Fruit fly (Drosophila melanogaster) whole organism, wandering third instar larva: ENCODE data around the gene CG32163.

ENCODE experiments used
- Abd-B ChIP-seq: fragments of >200 bp; optimal IDR thresholded peaks from 2 replicates; lab custom pipeline; 2017; ENCODE audit warnings: missing biosample characterization, missing genetic modification characterization
- CG32264 ChIP-seq: fragments of 200-800 bp; sonication (Bioruptor generic); optimal IDR thresholded peaks from 2 replicates; lab custom pipeline; 2016; ENCODE audit warnings: missing biosample characterization, missing genetic modification characterization
- CG9705 ChIP-seq: fragments of 200-800 bp; sonication (Bioruptor generic); optimal IDR thresholded peaks from 2 replicates; lab custom pipeline; 2018; ENCODE audit warnings: missing biosample characterization, mild to moderate bottlenecking, missing genetic modification characterization
- CrebA ChIP-seq: fragments of 200-800 bp; sonication (Bioruptor generic); optimal IDR thresholded peaks from 2 replicates; lab custom pipeline; 2016; ENCODE audit warnings: missing biosample characterization, mild to moderate bottlenecking, missing genetic modification characterization, borderline replicate concordance
- Dfd ChIP-seq: fragments of >200 bp; optimal IDR thresholded peaks from 2 replicates; lab custom pipeline; 2017; ENCODE audit warnings: missing biosample characterization, missing genetic modification characterization
- Dif ChIP-seq: fragments of 200-275, 200-300 bp; sonication (Bioruptor generic); optimal IDR thresholded peaks from 2 replicates; lab custom pipeline; 2018; ENCODE audit warnings: missing biosample characterization, missing genetic modification characterization; ENCODE audit not compliant: partially characterized antibody
- GATAd ChIP-seq: sonication (Bioruptor generic); optimal IDR thresholded peaks from 2 replicates; lab custom pipeline; 2016; ENCODE audit warnings: missing biosample characterization, missing genetic modification characterization
- HLH106 ChIP-seq: fragments of 200-800 bp; optimal IDR thresholded peaks from 3 replicates; lab custom pipeline; 2019; ENCODE audit warnings: missing biosample characterization, mild to moderate bottlenecking, missing genetic modification characterization, moderate library complexity
- Hnf4 ChIP-seq: fragments of 200-800 bp; sonication (Bioruptor generic); optimal IDR thresholded peaks from 2 replicates; lab custom pipeline; 2016; ENCODE audit warnings: missing biosample characterization, mild to moderate bottlenecking, missing genetic modification characterization
- Hr78 ChIP-seq: fragments of >200 bp; optimal IDR thresholded peaks from 2 replicates; lab custom pipeline; 2017; ENCODE audit warnings: missing biosample characterization, missing genetic modification characterization
- Hr83 ChIP-seq: fragments of 200-300 bp; sonication (Bioruptor generic); optimal IDR thresholded peaks from 2 replicates; lab custom pipeline; 2016; ENCODE audit warnings: missing biosample characterization, mild to moderate bottlenecking, missing genetic modification characterization, moderate library complexity; ENCODE audit not compliant: poor library complexity, severe bottlenecking
- Jra ChIP-seq: sonication (Bioruptor generic); optimal IDR thresholded peaks from 2 replicates; lab custom pipeline; 2016; ENCODE audit warnings: missing biosample characterization, missing genetic modification characterization
- Mio ChIP-seq: sonication (Bioruptor generic); optimal IDR thresholded peaks from 2 replicates; lab custom pipeline; 2016; ENCODE audit warnings: missing biosample characterization, missing genetic modification characterization
- Myc ChIP-seq: fragments of >200 bp; optimal IDR thresholded peaks from 2 replicates; lab custom pipeline; 2017
- N ChIP-seq: fragments of >200 bp; optimal IDR thresholded peaks from 2 replicates; lab custom pipeline; 2018; ENCODE audit warnings: missing biosample characterization, missing external identifiers, missing genetic modification characterization
- OdsH ChIP-seq: fragments of 200-800 bp; sonication (Bioruptor generic); optimal IDR thresholded peaks from 2 replicates; lab custom pipeline; 2016; ENCODE audit warnings: missing biosample characterization, mild to moderate bottlenecking, missing genetic modification characterization
- Rel ChIP-seq, 2 experiments: fragments of 200-800 bp; sonication (Bioruptor generic) in 1 of 2; optimal IDR thresholded peaks; 2 replicates in 1 of 2; 3 replicates in 1 of 2; lab custom pipeline; 2016 to 2019; ENCODE audit warnings: mild to moderate bottlenecking in 2 of 2, missing biosample characterization in 2 of 2, missing genetic modification characterization in 2 of 2, moderate library complexity in 1 of 2
- Sp1 ChIP-seq: fragments of 200-800 bp; sonication (Bioruptor generic); optimal IDR thresholded peaks from 3 replicates; lab custom pipeline; 2019; ENCODE audit warnings: missing biosample characterization, mild to moderate bottlenecking, missing genetic modification characterization, moderate library complexity
- Vsx2 ChIP-seq: fragments of 200-300, 225-300 bp; sonication (Bioruptor generic); optimal IDR thresholded peaks from 2 replicates; lab custom pipeline; 2018; ENCODE audit warnings: missing biosample characterization, missing genetic modification characterization; ENCODE audit not compliant: partially characterized antibody
- br ChIP-seq: fragments of 200-800 bp; sonication (Bioruptor generic); optimal IDR thresholded peaks from 2 replicates; lab custom pipeline; 2016; ENCODE audit warnings: missing biosample characterization, missing genetic modification characterization
- brk ChIP-seq: fragments of 200-800 bp; sonication (Bioruptor generic); optimal IDR thresholded peaks from 2 replicates; lab custom pipeline; 2016; ENCODE audit warnings: missing biosample characterization, mild to moderate bottlenecking, missing genetic modification characterization
- dl ChIP-seq, 2 experiments: fragments of 175-275, 200-275 bp in 1 of 2; fragments of 200-275 bp in 1 of 2; sonication (Bioruptor generic); optimal IDR thresholded peaks; lab custom pipeline; 2018; ENCODE audit warnings: mild to moderate bottlenecking in 2 of 2, missing biosample characterization in 2 of 2, missing genetic modification characterization in 2 of 2, moderate library complexity in 2 of 2; ENCODE audit not compliant: partially characterized antibody in 2 of 2, insufficient read depth in 1 of 2
- dmrt93B ChIP-seq: fragments of 200-800 bp; sonication (Bioruptor generic); optimal IDR thresholded peaks from 2 replicates; lab custom pipeline; 2018; ENCODE audit warnings: missing biosample characterization, mild to moderate bottlenecking, missing genetic modification characterization
- dsf ChIP-seq: sonication (Bioruptor generic); optimal IDR thresholded peaks from 2 replicates; lab custom pipeline; 2016; ENCODE audit warnings: missing biosample characterization, missing genetic modification characterization, borderline replicate concordance
- ey ChIP-seq: fragments of 200-800 bp; sonication (Bioruptor generic); optimal IDR thresholded peaks from 2 replicates; lab custom pipeline; 2016; ENCODE audit warnings: missing biosample characterization, missing genetic modification characterization
- foxo ChIP-seq, 2 experiments: fragments of 200-800 bp; sonication (Bioruptor generic); optimal IDR thresholded peaks; 2 replicates in 1 of 2; 3 replicates in 1 of 2; lab custom pipeline; 2016 to 2017; ENCODE audit warnings: missing biosample characterization in 2 of 2, missing genetic modification characterization in 2 of 2
- fru ChIP-seq: fragments of 200-800 bp; sonication (Bioruptor generic); optimal IDR thresholded peaks from 3 replicates; lab custom pipeline; 2016; ENCODE audit warnings: missing biosample characterization, mild to moderate bottlenecking, missing genetic modification characterization
- h ChIP-seq: fragments of 200-800 bp; sonication (Bioruptor generic); optimal IDR thresholded peaks from 3 replicates; lab custom pipeline; 2016; ENCODE audit warnings: missing biosample characterization, mild to moderate bottlenecking, missing genetic modification characterization
- jim ChIP-seq: fragments of 175-275, 200-325 bp; sonication (Bioruptor generic); optimal IDR thresholded peaks from 2 replicates; lab custom pipeline; 2016; ENCODE audit warnings: missing biosample characterization, mild to moderate bottlenecking, missing genetic modification characterization
- lola ChIP-seq: fragments of >200 bp; optimal IDR thresholded peaks from 2 replicates; lab custom pipeline; 2017; ENCODE audit warnings: missing biosample characterization, missing genetic modification characterization
- pan ChIP-seq: fragments of >200 bp; optimal IDR thresholded peaks from 2 replicates; lab custom pipeline; 2017
- psq ChIP-seq: fragments of 200-800 bp; sonication (Bioruptor generic); optimal IDR thresholded peaks from 3 replicates; lab custom pipeline; 2017; ENCODE audit warnings: missing biosample characterization, mild to moderate bottlenecking, missing genetic modification characterization, moderate library complexity
- rgr ChIP-seq: fragments of 200-800 bp; sonication (Bioruptor generic); optimal IDR thresholded peaks from 3 replicates; lab custom pipeline; 2016; ENCODE audit warnings: missing biosample characterization, mild to moderate bottlenecking, missing genetic modification characterization
- sv ChIP-seq: fragments of 200-800 bp; sonication (Bioruptor generic); optimal IDR thresholded peaks from 3 replicates; lab custom pipeline; 2016; ENCODE audit warnings: missing biosample characterization, missing genetic modification characterization
- tai ChIP-seq: sonication (Bioruptor generic); optimal IDR thresholded peaks from 2 replicates; lab custom pipeline; 2016; ENCODE audit warnings: missing biosample characterization, missing genetic modification characterization
- usp ChIP-seq: fragments of >200 bp; optimal IDR thresholded peaks from 2 replicates; lab custom pipeline; 2017; ENCODE audit warnings: missing biosample characterization, missing genetic modification characterization
- woc ChIP-seq: sonication (Bioruptor generic); optimal IDR thresholded peaks from 2 replicates; lab custom pipeline; 2016; ENCODE audit warnings: missing biosample characterization, mild to moderate bottlenecking, missing genetic modification characterization

Gene CG32163

DNA sequence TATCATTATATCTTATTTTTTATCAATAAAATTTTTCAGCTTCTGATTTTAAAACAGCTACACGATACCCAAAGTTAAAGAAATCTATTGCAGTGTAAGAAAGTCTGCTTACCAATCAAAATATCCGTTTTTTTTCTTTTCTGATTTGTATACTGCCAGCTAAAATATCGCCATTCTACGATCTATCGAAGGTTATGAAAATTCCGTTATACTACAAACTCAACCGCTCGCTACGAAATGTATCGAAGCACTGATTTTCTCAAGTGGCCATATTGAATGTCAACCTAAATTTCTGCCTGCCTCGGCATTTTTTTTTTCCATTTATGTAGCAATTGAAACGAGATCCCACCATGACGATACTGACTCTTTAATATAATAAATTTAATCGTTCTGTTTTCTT lies 6.9 kb upstream of the CG32163 start, which contains the start of gene nxf2:
nxf2 (minus strand) TSS at position 258 of the 400 bp plus-strand sequence.
- peak; percentile 14 for TF ChIP-seq HLH106 (tag; lab: Kevin White, UChicago)
- TF ChIP-seq Vsx2 (GFP tag; lab: Kevin White, UChicago): no peak
- TF ChIP-seq Hnf4 (GFP tag; lab: Kevin White, UChicago): peak; percentile 42

dm6 chr3L:16581201-16581705 lies 5.7 kb upstream of the CG32163 start, which contains the start of gene Smn:
Smn (minus strand) TSS chr3L:16581547.
- TF ChIP-seq dl (GFP tag; optimal IDR thresholded peaks at IDR 0.05; lab: Kevin White, UChicago; ENCODE audit: insufficient read depth in 1 of 2, partially characterized antibody in 2 of 2) (no peak), h (peak; percentile 65), br (GFP tag; lab: Kevin White, UChicago) (peak; percentile 76), rgr (peak; percentile 78), Hnf4 (GFP tag; lab: Kevin White, UChicago) (peak; percentile 85), fru (GFP tag; lab: Kevin White, UChicago) (peak; percentile 73), brk (GFP tag; lab: Kevin White, UChicago) (no peak), Dif (GFP tag; lab: Kevin White, UChicago) (no peak), Rel (GFP tag; optimal IDR thresholded peaks at IDR 0.05; lab: Kevin White, UChicago) (no peak), Rel (tag; optimal IDR thresholded peaks at IDR 0.05; lab: Kevin White, UChicago) (peak; percentile 84), Abd-B (GFP tag; lab: Kevin White, UChicago) (no peak), GATAd (GFP tag; lab: Kevin White, UChicago) (no peak), jim (GFP tag; lab: Kevin White, UChicago) (no peak), N (GFP tag; lab: Kevin White, UChicago) (no peak), Jra (GFP tag; lab: Kevin White, UChicago) (peak; percentile 85), Myc (lab: Kevin White, UChicago) (peak; percentile 15), sv (no peak), psq (GFP tag; lab: Kevin White, UChicago) (peak; percentile 57), HLH106 (tag; lab: Kevin White, UChicago) (peak; percentile 64), dsf (GFP tag; lab: Kevin White, UChicago) (peak; percentile 39), Hr78 (GFP tag; lab: Kevin White, UChicago) (no peak), dmrt93B (peak; percentile 59), OdsH (peak; percentile 66), Sp1 (GFP tag; lab: Kevin White, UChicago) (peak; percentile 40), lola (GFP tag; lab: Kevin White, UChicago) (no peak), Hr83 (GFP tag; lab: Kevin White, UChicago) (no peak), woc (GFP tag; lab: Kevin White, UChicago) (peak; percentile 70), Vsx2 (GFP tag; lab: Kevin White, UChicago) (no peak), foxo (GFP tag; optimal IDR thresholded peaks at IDR 0.05; lab: Kevin White, UChicago) (peak in 1 of 2 experiments; percentile 83), ey (GFP tag; lab: Kevin White, UChicago) (peak; percentile 63), Mio (GFP tag; lab: Kevin White, UChicago) (no peak), CG32264 (peak; percentile 55), CG9705 (GFP tag; lab: Kevin White, UChicago) (peak; percentile 21)

dm6 chr3L:16582678-16583315 lies 4.2 kb upstream of the CG32163 start, which contains the start of gene Rpn12:
Rpn12 (plus strand) TSS chr3L:16583028.
- TF ChIP-seq Myc (lab: Kevin White, UChicago) (peak; percentile 15), dl (GFP tag; optimal IDR thresholded peaks at IDR 0.05; lab: Kevin White, UChicago; ENCODE audit: insufficient read depth in 1 of 2, partially characterized antibody in 2 of 2) (no peak), CG9705 (GFP tag; lab: Kevin White, UChicago) (peak; percentile 12), Dif (GFP tag; lab: Kevin White, UChicago) (no peak), ey (GFP tag; lab: Kevin White, UChicago) (peak; percentile 33), Hnf4 (GFP tag; lab: Kevin White, UChicago) (no peak), h (peak; percentile 49), Vsx2 (GFP tag; lab: Kevin White, UChicago) (no peak), psq (GFP tag; lab: Kevin White, UChicago) (no peak), GATAd (GFP tag; lab: Kevin White, UChicago) (no peak), sv (no peak), Rel (GFP tag; optimal IDR thresholded peaks at IDR 0.05; lab: Kevin White, UChicago) (no peak), Rel (tag; optimal IDR thresholded peaks at IDR 0.05; lab: Kevin White, UChicago) (peak; percentile 50), Hr83 (GFP tag; lab: Kevin White, UChicago) (peak; percentile 29), OdsH (no peak), jim (GFP tag; lab: Kevin White, UChicago) (no peak), rgr (peak; percentile 22), fru (GFP tag; lab: Kevin White, UChicago) (peak; percentile 45), HLH106 (tag; lab: Kevin White, UChicago) (peak; percentile 65), dmrt93B (no peak), Sp1 (GFP tag; lab: Kevin White, UChicago) (peak; percentile 42), tai (GFP tag; lab: Kevin White, UChicago) (no peak), CG32264 (no peak), dsf (GFP tag; lab: Kevin White, UChicago) (peak; percentile 29), lola (GFP tag; lab: Kevin White, UChicago) (no peak), brk (GFP tag; lab: Kevin White, UChicago) (no peak), CrebA (no peak), N (GFP tag; lab: Kevin White, UChicago) (no peak), pan (lab: Kevin White, UChicago) (no peak), woc (GFP tag; lab: Kevin White, UChicago) (peak; percentile 45), Dfd (GFP tag; lab: Kevin White, UChicago) (no peak), Jra (GFP tag; lab: Kevin White, UChicago) (peak; percentile 27), Abd-B (GFP tag; lab: Kevin White, UChicago) (no peak), br (GFP tag; lab: Kevin White, UChicago) (peak; percentile 22), usp (GFP tag; lab: Kevin White, UChicago) (no peak), Mio (GFP tag; lab: Kevin White, UChicago) (no peak), Hr78 (GFP tag; lab: Kevin White, UChicago) (no peak)
